Worm (Caenorhabditis elegans): ENCODE results near the gene hum-4.

Gene hum-4

DNA sequence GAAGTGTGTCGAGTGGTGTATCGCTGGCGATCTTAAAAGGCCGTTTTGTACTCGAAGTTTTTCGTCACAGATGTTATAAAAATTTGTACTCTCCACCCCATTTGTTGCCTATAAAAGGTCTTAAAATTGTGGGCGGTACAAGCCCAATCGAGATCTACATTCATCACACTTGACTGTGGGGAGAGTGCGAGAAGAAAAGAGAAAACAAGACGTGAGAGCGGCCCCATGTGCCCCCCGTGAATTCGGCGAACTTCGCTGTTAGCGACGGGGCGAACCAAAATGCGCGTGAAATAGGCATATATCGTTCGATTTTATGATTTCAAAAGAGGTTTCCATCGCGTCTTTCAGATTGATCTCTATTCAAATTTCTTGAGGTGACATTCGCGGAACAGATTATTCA is 13.4 kb downstream of the hum-4 start, which contains the start of gene F46C3.6:
TSS of gene F46C3.6 (minus strand) at position 87 of the 400 bp plus-strand sequence.
- TF ChIP-seq ref-2 (tag; optimal IDR thresholded peaks at IDR 0.05) (peak; percentile 16), hlh-8 (tag; optimal IDR thresholded peaks at IDR 0.05) (no peak), npax-4 (tag; optimal IDR thresholded peaks at IDR 0.05) (no peak), zip-5 (tag; optimal IDR thresholded peaks at IDR 0.05) (no peak), F13H6.1 (tag; optimal IDR thresholded peaks at IDR 0.05) (no peak), unc-42 (tag; optimal IDR thresholded peaks at IDR 0.05) (no peak)

DNA sequence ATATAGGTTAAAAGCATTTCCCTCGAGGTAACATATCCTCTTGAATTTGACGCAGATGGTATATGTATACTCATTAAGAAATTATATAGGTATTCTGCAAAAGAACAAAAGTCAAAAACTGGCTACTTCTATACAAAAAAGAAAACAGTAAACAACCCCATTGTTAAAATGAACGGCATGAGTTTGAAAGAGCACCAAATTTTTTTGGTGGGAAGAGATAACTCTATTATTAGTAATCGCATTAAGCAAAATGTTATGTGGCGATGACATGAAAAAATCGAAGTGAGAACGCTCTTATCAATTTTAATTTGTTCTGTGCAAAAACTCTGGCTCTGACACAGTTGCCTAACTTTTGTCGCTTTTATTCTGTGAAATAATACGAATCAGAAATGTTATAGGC is 14.7 kb downstream of the hum-4 start, which contains the start of gene F46C3.2:
TSS of gene F46C3.2 (minus strand) at position 101 of the 400 bp plus-strand sequence.
- TF ChIP-seq ceh-22 (tag; optimal IDR thresholded peaks at IDR 0.05): no peak
- TF ChIP-seq ceh-2 (tag; optimal IDR thresholded peaks at IDR 0.05): no peak
- no peak for TF ChIP-seq F13H6.1 (tag; optimal IDR thresholded peaks at IDR 0.05)
- TF ChIP-seq K09A11.1 (tag; optimal IDR thresholded peaks at IDR 0.05; ENCODE audit: insufficient read depth): no peak
- no peak for TF ChIP-seq ceh-24 (tag; optimal IDR thresholded peaks at IDR 0.05)
- no peak for TF ChIP-seq ztf-16 (tag; optimal IDR thresholded peaks at IDR 0.05)

DNA sequence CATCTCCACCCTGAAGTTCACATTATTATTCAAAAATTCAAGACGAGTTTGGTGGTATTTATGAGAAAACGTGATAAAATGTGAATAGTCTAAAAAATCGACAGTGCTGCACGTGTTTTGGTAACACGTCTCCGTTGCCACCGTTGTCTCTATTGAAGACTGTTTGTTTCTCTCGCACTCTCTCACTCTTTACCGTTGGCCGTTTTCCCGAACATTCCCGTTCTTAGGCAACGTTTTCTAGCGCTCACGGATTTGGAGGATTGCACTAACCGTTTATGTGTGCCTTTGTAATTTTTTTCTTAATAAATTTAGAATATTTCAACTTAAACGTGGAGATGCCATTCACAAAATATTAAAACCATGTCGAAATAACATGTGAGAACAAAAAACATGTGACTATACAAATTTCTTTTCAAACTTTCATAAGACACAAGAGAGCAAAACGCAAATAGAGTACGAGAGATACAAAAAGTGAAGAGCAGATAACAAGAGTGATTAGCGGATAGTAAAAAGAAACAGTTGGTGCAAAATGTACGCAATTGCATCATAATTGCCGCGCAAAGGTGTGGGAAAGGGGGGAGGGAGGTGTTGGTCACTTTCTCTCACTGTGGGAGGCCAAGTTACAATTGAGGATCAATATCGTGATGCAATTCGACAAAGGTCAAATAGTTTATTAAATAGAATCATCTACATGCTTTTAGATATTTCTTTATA is 18.4 kb downstream of the hum-4 start, which contains the start of gene pek-1:
TSS of gene pek-1 (minus strand) at position 51 of the 714 bp plus-strand sequence.
- TF ChIP-seq elt-4 (tag; optimal IDR thresholded peaks at IDR 0.05) (no peak), ceh-22 (tag; optimal IDR thresholded peaks at IDR 0.05) (no peak), elt-2 (tag; optimal IDR thresholded peaks at IDR 0.05) (peak; percentile 32), nhr-232 (tag; optimal IDR thresholded peaks at IDR 0.05) (no peak), nhr-11 (tag; optimal IDR thresholded peaks at IDR 0.05) (no peak), C38D4.7 (GFP tag; optimal IDR thresholded peaks at IDR 0.05) (no peak), K02D7.2 (tag; optimal IDR thresholded peaks at IDR 0.05) (no peak), dve-1 (tag; optimal IDR thresholded peaks at IDR 0.05) (no peak), pag-3 (tag; optimal IDR thresholded peaks at IDR 0.05; ENCODE audit: borderline replicate concordance) (no peak), ama-1 (optimal IDR thresholded peaks at IDR 0.05) (no peak), ceh-18 (tag; optimal IDR thresholded peaks at IDR 0.05) (no peak), sdc-2 (tag; optimal IDR thresholded peaks at IDR 0.05) (no peak), eyg-1 (tag; optimal IDR thresholded peaks at IDR 0.05) (no peak), sox-4 (tag; optimal IDR thresholded peaks at IDR 0.05) (no peak), lim-6 (tag; optimal IDR thresholded peaks at IDR 0.05) (no peak), ceh-2 (tag; optimal IDR thresholded peaks at IDR 0.05) (no peak), hlh-15 (tag; optimal IDR thresholded peaks at IDR 0.05) (no peak), hlh-30 (tag; optimal IDR thresholded peaks at IDR 0.05; ENCODE audit: insufficient read depth) (peak; percentile 61), pqm-1 (tag; optimal IDR thresholded peaks at IDR 0.05) (no peak), unc-42 (tag; optimal IDR thresholded peaks at IDR 0.05) (no peak), npax-4 (tag; optimal IDR thresholded peaks at IDR 0.05) (no peak), ref-2 (tag; optimal IDR thresholded peaks at IDR 0.05) (peak; percentile 64), ttx-3 (tag; optimal IDR thresholded peaks at IDR 0.05) (no peak), pros-1 (tag; optimal IDR thresholded peaks at IDR 0.05) (no peak), pax-1 (tag; optimal IDR thresholded peaks at IDR 0.05) (no peak)

DNA sequence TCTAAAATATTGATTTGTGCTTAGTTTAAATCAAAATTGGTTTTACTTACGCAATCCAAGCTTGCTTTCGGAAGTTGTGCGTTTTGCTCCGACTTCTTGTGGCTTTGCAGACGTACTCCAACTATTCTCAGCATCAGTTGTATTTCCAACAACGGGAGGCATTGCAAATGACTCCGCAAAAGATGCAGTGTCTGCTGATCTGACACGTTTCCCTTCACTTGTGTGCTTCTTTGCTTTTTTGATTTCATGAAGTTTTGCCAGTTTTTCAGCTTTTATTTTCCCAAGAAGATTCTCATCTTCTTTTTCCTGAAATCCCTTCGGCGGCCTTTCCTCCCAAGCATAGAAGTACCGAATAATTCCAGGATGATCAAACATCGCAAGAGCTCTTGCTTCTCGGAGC is 21.7 kb downstream of the hum-4 start:
- TF ChIP-seq pros-1 (tag; optimal IDR thresholded peaks at IDR 0.05) (no peak), ceh-45 (GFP tag; IDR thresholded peaks at IDR 0.05) (no peak), unc-55 (GFP tag; optimal IDR thresholded peaks at IDR 0.05) (no peak), elt-2 (tag; optimal IDR thresholded peaks at IDR 0.05) (no peak), ceh-19 (GFP tag; optimal IDR thresholded peaks at IDR 0.05) (no peak), odd-2 (tag; optimal IDR thresholded peaks at IDR 0.05) (no peak), mec-3 (tag; optimal IDR thresholded peaks at IDR 0.05; ENCODE audit: borderline replicate concordance) (no peak), zip-5 (tag; optimal IDR thresholded peaks at IDR 0.05) (no peak), che-1 (tag; optimal IDR thresholded peaks at IDR 0.05) (no peak), dve-1 (tag; optimal IDR thresholded peaks at IDR 0.05) (no peak), unc-42 (tag; optimal IDR thresholded peaks at IDR 0.05) (no peak), ceh-31 (tag; optimal IDR thresholded peaks at IDR 0.05) (no peak), pax-1 (tag; optimal IDR thresholded peaks at IDR 0.05) (no peak), fkh-6 (tag; optimal IDR thresholded peaks at IDR 0.05) (no peak), K09A11.1 (tag; optimal IDR thresholded peaks at IDR 0.05; ENCODE audit: insufficient read depth) (no peak), F13H6.1 (tag; optimal IDR thresholded peaks at IDR 0.05) (no peak), ceh-48 (tag; optimal IDR thresholded peaks at IDR 0.05) (no peak), nhr-232 (tag; optimal IDR thresholded peaks at IDR 0.05) (no peak)

All from whole organism, late embryonic.